Fruit fly (Drosophila melanogaster): ENCODE measurements around the gene CG13284.
A peak's percentile ranks its signal among the peaks of the same experiment; 100 is the strongest.

CG13284 gene

DNA sequence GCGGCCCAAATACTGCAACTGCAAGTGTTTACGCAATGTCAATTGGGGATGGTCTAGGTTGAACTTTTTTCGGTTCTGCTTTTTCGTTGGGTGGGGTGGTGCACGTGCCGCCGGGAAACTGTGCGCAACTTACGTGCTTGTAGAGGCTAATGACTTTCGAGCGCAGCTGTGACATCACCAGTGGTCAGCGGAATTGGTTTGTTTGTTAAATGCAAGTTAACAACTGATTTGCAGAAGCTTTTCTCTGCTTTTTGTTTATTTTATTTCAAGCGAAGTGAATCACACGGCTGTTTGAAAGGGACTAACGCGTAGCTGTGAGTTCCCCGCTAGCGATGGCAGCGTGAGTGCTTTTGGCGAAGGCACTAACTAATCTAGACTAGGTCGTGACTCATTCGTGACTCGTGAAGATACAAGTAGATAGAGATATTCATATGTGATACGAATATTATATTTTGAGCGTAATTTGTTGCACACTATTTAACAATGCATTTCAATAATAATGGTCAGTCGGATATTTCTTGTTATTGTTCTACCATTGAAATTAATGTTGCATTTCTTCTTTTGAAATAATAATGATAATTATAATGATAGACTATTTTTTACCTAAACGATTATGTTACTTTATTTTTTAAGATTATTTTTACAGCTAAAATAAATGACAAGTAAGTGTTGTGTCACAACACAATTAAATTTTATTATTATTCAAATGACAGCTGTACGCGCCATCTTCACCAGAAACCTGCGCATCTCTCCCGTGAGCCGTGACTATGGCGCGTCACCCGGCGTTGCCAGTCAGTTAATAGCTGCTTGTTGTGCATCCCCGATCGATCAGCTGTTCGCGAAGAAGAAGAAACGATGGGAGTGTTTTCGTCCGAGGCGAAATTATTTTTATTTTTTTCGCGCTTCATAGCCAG lies 39.4 kb upstream of the CG13284 start, which contains the start of the genes osi and tweek (continued):
- TF ChIP-seq abd-A (tag; optimal IDR thresholded peaks at IDR 0.05): no peak
- TF ChIP-seq CG2199 (GFP tag; IDR thresholded peaks at IDR 0.05): peak; percentile 12; the same call in 1 of the 3 replicates
- TF ChIP-seq CG17361 (GFP tag; IDR thresholded peaks at IDR 0.05): no peak; the same call in 2 of the 3 replicates
- peak; percentile 93 for TF ChIP-seq Ets65A (GFP tag)
- TF ChIP-seq ase (GFP tag; IDR thresholded peaks at IDR 0.05): no peak
- peak; percentile 14 for TF ChIP-seq CG33213 (GFP tag; optimal IDR thresholded peaks at IDR 0.05)
- peak; percentile 94 for TF ChIP-seq BEAF-32 (GFP tag; optimal IDR thresholded peaks at IDR 0.05)
- TF ChIP-seq br (optimal IDR thresholded peaks at IDR 0.05): no peak
- no peak for TF ChIP-seq Side (GFP tag; optimal IDR thresholded peaks at IDR 0.05)
- TF ChIP-seq CG3407 (GFP tag; optimal IDR thresholded peaks at IDR 0.05): no peak
- TF ChIP-seq CG2129 (GFP tag; IDR thresholded peaks at IDR 0.05; ENCODE audit: partially characterized antibody): peak; percentile 40; the same call in 1 of the 2 replicates
- peak; percentile 60 for TF ChIP-seq Jarid2 (GFP tag; optimal IDR thresholded peaks at IDR 0.05)
- peak; percentile 55 for TF ChIP-seq wek (GFP tag; optimal IDR thresholded peaks at IDR 0.05)
- TF ChIP-seq az2 (GFP tag; optimal IDR thresholded peaks at IDR 0.05): peak; percentile 70
- peak; percentile 83 for TF ChIP-seq gem (tag; optimal IDR thresholded peaks at IDR 0.05)
- TF ChIP-seq usp (GFP tag; optimal IDR thresholded peaks at IDR 0.05): no peak
- peak; percentile 56 for TF ChIP-seq Bteb2 (GFP tag; optimal IDR thresholded peaks at IDR 0.05)
- peak; percentile 13; the same call in 1 of the 2 replicates for TF ChIP-seq E2f1 (GFP tag; IDR thresholded peaks at IDR 0.05)
- peak; percentile 30 for TF ChIP-seq lbe (GFP tag; optimal IDR thresholded peaks at IDR 0.05)
- TF ChIP-seq luna (GFP tag; optimal IDR thresholded peaks at IDR 0.05): no peak
- no peak for TF ChIP-seq CG11504 (tag; optimal IDR thresholded peaks at IDR 0.05)
- no peak for TF ChIP-seq CG1792 (GFP tag; optimal IDR thresholded peaks at IDR 0.05)
- TF ChIP-seq disco-r (GFP tag; optimal IDR thresholded peaks at IDR 0.05): peak; percentile 25
- no peak for TF ChIP-seq CG4328 (GFP tag; optimal IDR thresholded peaks at IDR 0.05)
- TF ChIP-seq Oaz (GFP tag; IDR thresholded peaks at IDR 0.05): 0 out of 2 replicates have a peak, but pooled peaks have one; percentile 21
- TF ChIP-seq Oli (tag; optimal IDR thresholded peaks at IDR 0.05): peak; percentile 48
- no peak for TF ChIP-seq sens-2 (GFP tag; IDR thresholded peaks at IDR 0.05)
- TF ChIP-seq CG15696 (tag; optimal IDR thresholded peaks at IDR 0.05): peak; percentile 40
- TF ChIP-seq CG7357 (GFP tag; IDR thresholded peaks at IDR 0.05): no peak
- peak; percentile 56 for TF ChIP-seq Fer1 (GFP tag; optimal IDR thresholded peaks at IDR 0.05)
- TF ChIP-seq CG10274 (GFP tag; optimal IDR thresholded peaks at IDR 0.05): no peak
- TF ChIP-seq CG12219 (GFP tag; optimal IDR thresholded peaks at IDR 0.05): no peak
- TF ChIP-seq Scr (GFP tag; IDR thresholded peaks at IDR 0.05; ENCODE audit: partially characterized antibody): peak; percentile 91
- no peak for TF ChIP-seq CG11247 (GFP tag; IDR thresholded peaks at IDR 0.05)
- TF ChIP-seq Lhr (GFP tag; optimal IDR thresholded peaks at IDR 0.05): peak; percentile 39
- TF ChIP-seq zf30C (GFP tag; optimal IDR thresholded peaks at IDR 0.05): no peak
- TF ChIP-seq Usf (GFP tag; optimal IDR thresholded peaks at IDR 0.05): peak; percentile 26
- TF ChIP-seq CG4282 (GFP tag; optimal IDR thresholded peaks at IDR 0.05): no peak
- TF ChIP-seq CG6654 (GFP tag; optimal IDR thresholded peaks at IDR 0.05): no peak
- peak; percentile 44 for TF ChIP-seq ewg (GFP tag; optimal IDR thresholded peaks at IDR 0.05)
- TF ChIP-seq CG9727 (GFP tag; optimal IDR thresholded peaks at IDR 0.05): peak; percentile 78
- TF ChIP-seq CG16815 (GFP tag; optimal IDR thresholded peaks at IDR 0.05): peak; percentile 83
- TF ChIP-seq CG14441 (GFP tag; IDR thresholded peaks at IDR 0.05): peak; percentile 30; the same call in 1 of the 2 replicates
- TF ChIP-seq Atf6 (GFP tag; IDR thresholded peaks at IDR 0.05): no peak
- no peak for TF ChIP-seq Ssrp (tag; optimal IDR thresholded peaks at IDR 0.05)
- no peak for TF ChIP-seq CG8388 (GFP tag; optimal IDR thresholded peaks at IDR 0.05)
- TF ChIP-seq CG4820 (GFP tag; optimal IDR thresholded peaks at IDR 0.05): peak; percentile 47
- no peak for TF ChIP-seq dan (GFP tag; IDR thresholded peaks at IDR 0.05)
- peak; percentile 74 for TF ChIP-seq gfzf (GFP tag; optimal IDR thresholded peaks at IDR 0.05)
